Worm (Caenorhabditis elegans) whole organism, young adult: ENCODE data around the gene lin-38.

Source experiments
- ama-1 ChIP-seq, 3 experiments: fragments of 150-350 bp in 1 of 3; sonication (generic microtip) in 2 of 3; optimal IDR thresholded peaks; 2 replicates each; lab custom pipeline; 2014 to 2018; ENCODE audit warnings: missing biosample characterization in 2 of 3, missing genetic modification characterization in 2 of 3, missing genetic modification reagents in 2 of 3
- ccch-3 ChIP-seq: fragments of 200-800 bp; sonication (Bioruptor generic); optimal IDR thresholded peaks from 2 replicates; lab custom pipeline; 2018; ENCODE audit warnings: mild to moderate bottlenecking, missing genetic modification characterization, missing compliant biosample characterization
- dpl-1 ChIP-seq: fragments of 150-350 bp; optimal IDR thresholded peaks from 2 replicates; lab custom pipeline; 2014; ENCODE audit warnings: missing biosample characterization, missing genetic modification reagents, missing genetic modification characterization
- lir-1 ChIP-seq: fragments of 200-800 bp; sonication (Bioruptor generic); conservative IDR thresholded peaks from 2 replicates; pipeline ENCODE4 v1.3.6; 2022; ENCODE audit warnings: missing genetic modification reagents, missing genetic modification characterization, missing compliant biosample characterization
- mcd-1 ChIP-seq: fragments of 200-800 bp; sonication (Bioruptor generic); IDR thresholded peaks from 2 replicates; pipeline ENCODE4 v1.3.6; 2022; ENCODE audit warnings: missing genetic modification reagents, missing genetic modification characterization, missing compliant biosample characterization
- nhr-90 ChIP-seq: sonication (generic microtip); optimal IDR thresholded peaks from 2 replicates; lab custom pipeline; 2016; ENCODE audit warnings: missing genotype, mild to moderate bottlenecking, missing genetic modification characterization, missing compliant biosample characterization
- unc-62 ChIP-seq: fragments of 150-350 bp; optimal IDR thresholded peaks from 2 replicates; lab custom pipeline; 2014; ENCODE audit warnings: missing biosample characterization, missing genetic modification reagents, missing genetic modification characterization

DNA sequence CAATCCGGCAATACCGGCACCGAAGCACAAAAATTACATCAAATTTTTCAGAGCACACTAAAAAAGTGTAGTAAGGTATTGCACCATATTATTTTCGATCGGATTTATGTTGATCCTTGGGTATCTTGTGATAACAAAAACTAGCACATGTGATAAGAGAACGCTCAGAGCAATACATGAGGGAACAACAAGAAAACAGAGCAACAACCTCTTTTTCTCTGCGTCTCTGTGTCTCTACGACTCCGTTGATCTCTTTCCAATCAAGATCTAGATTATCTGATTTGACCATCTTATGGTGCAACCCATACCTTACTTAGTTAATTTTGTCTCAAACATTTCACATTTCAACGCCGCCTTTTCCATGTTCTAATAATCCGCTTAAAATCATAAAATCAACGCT lies 56.5 kb downstream of the lin-38 start, which contains the start of gene tag-10:
- no peak for TF ChIP-seq ccch-3 (GFP tag; lab: Kevin White, UChicago)
- no peak for TF ChIP-seq lir-1
- TF ChIP-seq ama-1 (optimal IDR thresholded peaks at IDR 0.05; lab: Kevin White, UChicago), result no peak
- TF ChIP-seq ama-1 (GFP tag; optimal IDR thresholded peaks at IDR 0.05; lab: Kevin White, UChicago), result no peak
- no peak for TF ChIP-seq unc-62 (GFP tag; lab: Kevin White, UChicago)
- TF ChIP-seq dpl-1 (GFP tag; lab: Kevin White, UChicago), result no peak
- no peak for TF ChIP-seq mcd-1
- TF ChIP-seq nhr-90 (tag; lab: Kevin White, UChicago), result no peak
